Worm (Caenorhabditis elegans) whole organism, L1 larva: ENCODE data around the gene Y73B6BL.22.

ENCODE experiments used
- ama-1 ChIP-seq: fragments of 150-350 bp; optimal IDR thresholded peaks from 2 replicates; lab custom pipeline; 2014
- ces-1 ChIP-seq: fragments of 150-350 bp; optimal IDR thresholded peaks from 2 replicates; lab custom pipeline; 2014; ENCODE audit warnings: missing biosample characterization, missing genetic modification reagents, missing genetic modification characterization
- dsc-1 ChIP-seq: sonication (generic microtip); optimal IDR thresholded peaks from 2 replicates; lab custom pipeline; 2016; ENCODE audit warnings: mild to moderate bottlenecking, missing genetic modification characterization, missing compliant biosample characterization
- elt-2 ChIP-seq: sonication (generic microtip); optimal IDR thresholded peaks from 2 replicates; lab custom pipeline; 2016; ENCODE audit warnings: missing genetic modification characterization, mild to moderate bottlenecking, inconsistent platforms, missing compliant biosample characterization, missing genetic modification reagents
- fos-1 ChIP-seq: fragments of 150-350 bp; optimal IDR thresholded peaks from 2 replicates; lab custom pipeline; 2014; ENCODE audit warnings: missing biosample characterization, missing genetic modification characterization
- lin-13 ChIP-seq: fragments of 150-350 bp; optimal IDR thresholded peaks from 2 replicates; lab custom pipeline; 2014; ENCODE audit warnings: missing biosample characterization, missing genetic modification reagents, missing genetic modification characterization
- lsy-2 ChIP-seq, 2 experiments: fragments of 150-350 bp; optimal IDR thresholded peaks; 2 replicates each; lab custom pipeline; 2014; ENCODE audit warnings: missing biosample characterization in 2 of 2, missing genetic modification characterization in 2 of 2
- mdl-1 ChIP-seq, 2 experiments: fragments of 150-350 bp; optimal IDR thresholded peaks; 2 replicates each; lab custom pipeline; 2014 to 2017; ENCODE audit warnings: missing biosample characterization in 2 of 2, missing genetic modification characterization in 2 of 2, inconsistent platforms in 1 of 2
- nhr-20 ChIP-seq: sonication (generic microtip); optimal IDR thresholded peaks from 2 replicates; lab custom pipeline; 2016; ENCODE audit warnings: mild to moderate bottlenecking, missing genetic modification characterization, missing compliant biosample characterization
- nhr-237 ChIP-seq: fragments of 150-350 bp; optimal IDR thresholded peaks from 2 replicates; lab custom pipeline; 2014; ENCODE audit warnings: missing biosample characterization, missing genetic modification characterization
- nhr-90 ChIP-seq: sonication (generic microtip); optimal IDR thresholded peaks from 2 replicates; lab custom pipeline; 2016; ENCODE audit warnings: mild to moderate bottlenecking, missing genetic modification characterization, missing compliant biosample characterization; ENCODE audit not compliant: poor library complexity
- pag-3 ChIP-seq: sonication (generic microtip); optimal IDR thresholded peaks from 2 replicates; lab custom pipeline; 2017; ENCODE audit warnings: missing genetic modification characterization, mild to moderate bottlenecking, missing compliant biosample characterization, antibody characterized with exemption, borderline replicate concordance; ENCODE audit not compliant: insufficient read depth
- pqm-1 ChIP-seq: sonication (generic microtip); optimal IDR thresholded peaks from 3 replicates; lab custom pipeline; 2017; ENCODE audit warnings: missing biosample characterization, missing genetic modification characterization
- unc-62 ChIP-seq: fragments of 150-350 bp; optimal IDR thresholded peaks from 2 replicates; lab custom pipeline; 2014; ENCODE audit warnings: missing biosample characterization, missing genetic modification reagents, missing genetic modification characterization

- TF ChIP-seq pag-3 (no peak), dsc-1 (peak; percentile 47), ces-1 (GFP tag; lab: Kevin White, UChicago) (no peak), nhr-20 (tag; lab: Kevin White, UChicago) (peak; percentile 62), lsy-2 (tag; optimal IDR thresholded peaks at IDR 0.05; lab: Kevin White, UChicago) (peak; percentile 75 to 87), elt-2 (tag; lab: Kevin White, UChicago) (no peak), nhr-90 (tag; lab: Kevin White, UChicago) (peak; percentile 49), fos-1 (tag; lab: Kevin White, UChicago) (peak; percentile 6), pqm-1 (no peak), nhr-237 (tag; lab: Kevin White, UChicago) (no peak), mdl-1 (tag; optimal IDR thresholded peaks at IDR 0.05; lab: Kevin White, UChicago) (peak in 1 of 2 experiments; percentile 13), ama-1 (lab: Kevin White, UChicago) (no peak), unc-62 (GFP tag; lab: Kevin White, UChicago) (no peak), lin-13 (GFP tag; lab: Kevin White, UChicago) (peak; percentile 54)
These were observed 1.3 kb downstream of the Y73B6BL.22 start, which contains the start of gene exos-2 for ce11 chrIV:6415149-6415548.
